Worm (Caenorhabditis elegans) whole organism, young adult: ENCODE results near the gene sbsp-1.

Source experiments
- B0019.2 ChIP-seq: fragments of 200-800 bp; sonication (Bioruptor generic); conservative IDR thresholded peaks from 2 replicates; pipeline ENCODE4 v1.3.6; 2022; ENCODE audit warnings: missing genetic modification reagents, missing genetic modification characterization, missing compliant biosample characterization
- B0035.1 ChIP-seq: sonication (generic microtip); optimal IDR thresholded peaks from 2 replicates; lab custom pipeline; 2016; ENCODE audit warnings: missing genetic modification characterization, mild to moderate bottlenecking, missing compliant biosample characterization, missing genotype, missing genetic modification reagents
- B0261.1 ChIP-seq: sonication (generic microtip); optimal IDR thresholded peaks from 2 replicates; lab custom pipeline; 2016; ENCODE audit warnings: mild to moderate bottlenecking, missing genetic modification characterization, moderate library complexity, missing compliant biosample characterization
- B0336.3 ChIP-seq: fragments of 200-800 bp; sonication (Bioruptor generic); IDR thresholded peaks from 2 replicates; pipeline ENCODE4 v1.3.6; 2022; ENCODE audit warnings: missing genetic modification characterization, missing compliant biosample characterization
- D2030.7 ChIP-seq: fragments of 200-800 bp; sonication (Bioruptor generic); IDR thresholded peaks from 2 replicates; pipeline ENCODE4 v1.3.6; 2022; ENCODE audit warnings: missing genetic modification reagents, missing genetic modification characterization, missing compliant biosample characterization
- F33H1.4 ChIP-seq: fragments of 200-800 bp; sonication (Bioruptor generic); IDR thresholded peaks from 2 replicates; pipeline ENCODE4 v1.3.6; 2022; ENCODE audit warnings: missing genetic modification reagents, missing genetic modification characterization, missing compliant biosample characterization
- F49E8.2 ChIP-seq: sonication (generic microtip); optimal IDR thresholded peaks from 3 replicates; lab custom pipeline; 2017; ENCODE audit warnings: missing genetic modification characterization, mild to moderate bottlenecking, missing compliant biosample characterization, antibody characterized with exemption, moderate library complexity; ENCODE audit not compliant: insufficient read depth
- K12H6.12 ChIP-seq: fragments of 200-800 bp; sonication (Bioruptor generic); optimal IDR thresholded peaks from 2 replicates; lab custom pipeline; 2018; ENCODE audit warnings: mild to moderate bottlenecking, missing genetic modification characterization, missing compliant biosample characterization
- Y53G8AR.9 ChIP-seq: fragments of 200-800 bp; sonication (Bioruptor generic); conservative IDR thresholded peaks from 2 replicates; pipeline ENCODE4 v1.3.6; 2022; ENCODE audit warnings: missing genetic modification reagents, missing genetic modification characterization, missing compliant biosample characterization
- Y67H2A.10 ChIP-seq: fragments of 200-800 bp; sonication (Bioruptor generic); conservative IDR thresholded peaks from 2 replicates; pipeline ENCODE4 v1.3.6; 2022; ENCODE audit warnings: missing genetic modification reagents, missing genetic modification characterization, missing compliant biosample characterization
- Y79H2A.3 ChIP-seq: fragments of 200-800 bp; sonication (Bioruptor generic); conservative IDR thresholded peaks from 2 replicates; pipeline ENCODE4 v1.3.6; 2022; ENCODE audit warnings: missing genetic modification reagents, missing genetic modification characterization, missing compliant biosample characterization
- akir-1 ChIP-seq: fragments of 200-800 bp; sonication (Bioruptor generic); optimal IDR thresholded peaks from 2 replicates; lab custom pipeline; 2018; ENCODE audit warnings: mild to moderate bottlenecking, missing genetic modification characterization, moderate library complexity, missing compliant biosample characterization
- aptf-2 ChIP-seq: fragments of 200-800 bp; sonication (Bioruptor generic); conservative IDR thresholded peaks from 2 replicates; pipeline ENCODE4 v1.3.6; 2022; ENCODE audit warnings: missing genetic modification reagents, missing genetic modification characterization, missing compliant biosample characterization
- athp-1 ChIP-seq: sonication (generic microtip); optimal IDR thresholded peaks from 2 replicates; lab custom pipeline; 2017; ENCODE audit warnings: mild to moderate bottlenecking, missing genetic modification characterization, missing compliant biosample characterization
- attf-3 ChIP-seq: fragments of 200-800 bp; sonication (Bioruptor generic); conservative IDR thresholded peaks from 2 replicates; pipeline ENCODE4 v1.3.6; 2022; ENCODE audit warnings: missing genetic modification reagents, missing genetic modification characterization, missing compliant biosample characterization
- attf-5 ChIP-seq: fragments of 200-800 bp; sonication (Bioruptor generic); optimal IDR thresholded peaks from 2 replicates; lab custom pipeline; 2018; ENCODE audit warnings: mild to moderate bottlenecking, missing genetic modification characterization, missing compliant biosample characterization
- attf-6 ChIP-seq: fragments of 200-800 bp; sonication (Bioruptor generic); IDR thresholded peaks from 2 replicates; pipeline ENCODE4 v1.3.6; 2022; ENCODE audit warnings: missing genetic modification reagents, missing genetic modification characterization, missing compliant biosample characterization
- cebp-1 ChIP-seq, 2 experiments: fragments of 200-800 bp in 1 of 2; sonication (Bioruptor generic) in 1 of 2; sonication (generic microtip) in 1 of 2; IDR thresholded peaks in 1 of 2; optimal IDR thresholded peaks in 1 of 2; 2 replicates each; pipeline versions ENCODE4 v1.3.6 to Lab custom; 2017 to 2022; ENCODE audit warnings: missing compliant biosample characterization in 2 of 2, missing genetic modification characterization in 2 of 2, mild to moderate bottlenecking in 1 of 2, missing genetic modification reagents in 1 of 2, moderate library complexity in 1 of 2
- ceh-100 ChIP-seq: fragments of 200-800 bp; sonication (Bioruptor generic); IDR thresholded peaks from 2 replicates; pipeline ENCODE4 v1.3.6; 2022; ENCODE audit warnings: missing genetic modification reagents, missing genetic modification characterization, missing compliant biosample characterization
- ceh-91 ChIP-seq: fragments of 200-800 bp; sonication (Bioruptor generic); IDR thresholded peaks from 2 replicates; pipeline ENCODE4 v1.3.6; 2022; ENCODE audit warnings: missing genetic modification reagents, missing genetic modification characterization, missing compliant biosample characterization
- dox-1 ChIP-seq: fragments of 200-800 bp; sonication (Bioruptor generic); IDR thresholded peaks from 2 replicates; pipeline ENCODE4 v1.3.6; 2022; ENCODE audit warnings: missing genetic modification reagents, missing genetic modification characterization, missing compliant biosample characterization
- dpl-1 ChIP-seq: fragments of 150-350 bp; optimal IDR thresholded peaks from 2 replicates; lab custom pipeline; 2014; ENCODE audit warnings: missing biosample characterization, missing genetic modification reagents, missing genetic modification characterization
- efl-1 ChIP-seq: fragments of 150-350 bp; optimal IDR thresholded peaks from 2 replicates; lab custom pipeline; 2014; ENCODE audit warnings: missing biosample characterization, missing genetic modification reagents, missing genetic modification characterization
- egl-18 ChIP-seq: fragments of 200-800 bp; sonication (Bioruptor generic); IDR thresholded peaks from 2 replicates; pipeline ENCODE4 v1.3.6; 2022; ENCODE audit warnings: missing genetic modification reagents, missing genetic modification characterization, missing compliant biosample characterization
- fkh-3 ChIP-seq: sonication (generic microtip); optimal IDR thresholded peaks from 2 replicates; lab custom pipeline; 2016; ENCODE audit warnings: mild to moderate bottlenecking, missing genetic modification characterization, missing compliant biosample characterization
- him-1 ChIP-seq: sonication (generic microtip); optimal IDR thresholded peaks from 2 replicates; lab custom pipeline; 2016; ENCODE audit warnings: missing genotype, missing genetic modification reagents, missing genetic modification characterization, missing compliant biosample characterization
- hmg-1.2 ChIP-seq: fragments of 200-800 bp; sonication (Bioruptor generic); IDR thresholded peaks from 2 replicates; pipeline ENCODE4 v1.3.6; 2022; ENCODE audit warnings: missing genetic modification reagents, missing genetic modification characterization, missing compliant biosample characterization
- hsf-1 ChIP-seq: fragments of 200-800 bp; sonication (Bioruptor generic); IDR thresholded peaks from 2 replicates; pipeline ENCODE4 v1.3.6; 2022; ENCODE audit warnings: missing genetic modification reagents, missing genetic modification characterization, missing compliant biosample characterization
- lin-35 ChIP-seq, 3 experiments: fragments of 150-350 bp in 2 of 3; sonication (generic microtip) in 1 of 3; optimal IDR thresholded peaks; 2 replicates each; lab custom pipeline; 2014 to 2018; ENCODE audit warnings: missing biosample characterization in 3 of 3, missing genetic modification characterization in 3 of 3, missing genetic modification reagents in 3 of 3
- lin-40 ChIP-seq: sonication (generic microtip); optimal IDR thresholded peaks from 2 replicates; lab custom pipeline; 2016; ENCODE audit warnings: missing genetic modification characterization, mild to moderate bottlenecking, missing compliant biosample characterization, missing genotype, missing genetic modification reagents
- lir-1 ChIP-seq: fragments of 200-800 bp; sonication (Bioruptor generic); conservative IDR thresholded peaks from 2 replicates; pipeline ENCODE4 v1.3.6; 2022; ENCODE audit warnings: missing genetic modification reagents, missing genetic modification characterization, missing compliant biosample characterization
- lsy-27 ChIP-seq: sonication (generic microtip); optimal IDR thresholded peaks from 2 replicates; lab custom pipeline; 2017; ENCODE audit warnings: missing genetic modification characterization, mild to moderate bottlenecking, missing compliant biosample characterization, antibody characterized with exemption, missing genotype, borderline replicate concordance; ENCODE audit not compliant: insufficient read depth
- madf-3 ChIP-seq: fragments of 200-800 bp; sonication (Bioruptor generic); IDR thresholded peaks from 2 replicates; pipeline ENCODE4 v1.3.6; 2022; ENCODE audit warnings: missing genetic modification reagents, missing genetic modification characterization, missing compliant biosample characterization
- madf-8 ChIP-seq: fragments of 200-800 bp; sonication (Bioruptor generic); conservative IDR thresholded peaks from 2 replicates; pipeline ENCODE4 v1.3.6; 2022; ENCODE audit warnings: missing genetic modification reagents, missing genetic modification characterization, missing compliant biosample characterization
- mcd-1 ChIP-seq: fragments of 200-800 bp; sonication (Bioruptor generic); IDR thresholded peaks from 2 replicates; pipeline ENCODE4 v1.3.6; 2022; ENCODE audit warnings: missing genetic modification reagents, missing genetic modification characterization, missing compliant biosample characterization
- nhr-27 ChIP-seq: fragments of 200-800 bp; sonication (Bioruptor generic); optimal IDR thresholded peaks from 2 replicates; lab custom pipeline; 2018; ENCODE audit warnings: mild to moderate bottlenecking, missing genetic modification characterization, moderate library complexity, missing compliant biosample characterization
- pbrm-1 ChIP-seq: fragments of 200-800 bp; sonication (Bioruptor generic); IDR thresholded peaks from 2 replicates; pipeline ENCODE4 v1.3.6; 2022; ENCODE audit warnings: missing genetic modification reagents, missing genetic modification characterization, missing compliant biosample characterization
- rcor-1 ChIP-seq: fragments of 200-800 bp; sonication (Bioruptor generic); IDR thresholded peaks from 2 replicates; pipeline ENCODE4 v1.3.6; 2022; ENCODE audit warnings: missing genetic modification reagents, missing genetic modification characterization, missing compliant biosample characterization
- rec-8 ChIP-seq, 2 experiments: sonication (generic microtip); optimal IDR thresholded peaks; 2 replicates each; lab custom pipeline; 2016; ENCODE audit warnings: mild to moderate bottlenecking in 2 of 2, missing genetic modification characterization in 2 of 2, missing genetic modification reagents in 2 of 2, missing genotype in 2 of 2, missing biosample characterization in 1 of 2, missing compliant biosample characterization in 1 of 2, moderate library complexity in 1 of 2
- rpc-1 ChIP-seq, 2 experiments: fragments of 150-350 bp in 1 of 2; sonication (generic microtip) in 1 of 2; optimal IDR thresholded peaks; 2 replicates each; lab custom pipeline; 2014 to 2018; ENCODE audit warnings: missing biosample characterization in 1 of 2, missing genetic modification characterization in 1 of 2, missing genetic modification reagents in 1 of 2, missing genotype in 1 of 2
- snpc-1.3 ChIP-seq: sonication (generic microtip); optimal IDR thresholded peaks from 2 replicates; lab custom pipeline; 2017; ENCODE audit warnings: missing genetic modification characterization, mild to moderate bottlenecking, missing compliant biosample characterization, antibody characterized with exemption, moderate library complexity, missing genotype, missing genetic modification reagents; ENCODE audit not compliant: insufficient read depth
- tbp1 ChIP-seq: fragments of 200-800 bp; sonication (Bioruptor generic); optimal IDR thresholded peaks from 2 replicates; lab custom pipeline; 2018; ENCODE audit warnings: mild to moderate bottlenecking, missing genetic modification characterization, missing compliant biosample characterization
- unc-130 ChIP-seq: sonication (generic microtip); optimal IDR thresholded peaks from 2 replicates; lab custom pipeline; 2016; ENCODE audit warnings: missing genetic modification reagents, missing genetic modification characterization, missing compliant biosample characterization
- ztf-18 ChIP-seq: sonication (generic microtip); optimal IDR thresholded peaks from 2 replicates; lab custom pipeline; 2016; ENCODE audit warnings: missing genotype, mild to moderate bottlenecking, missing genetic modification characterization, missing compliant biosample characterization
- ztf-3 ChIP-seq: fragments of 200-800 bp; sonication (Bioruptor generic); optimal IDR thresholded peaks from 2 replicates; lab custom pipeline; 2018; ENCODE audit warnings: mild to moderate bottlenecking, missing genetic modification characterization, missing compliant biosample characterization

Gene sbsp-1

ce11 chrIII:10807236-10807635 lies 25.5 kb upstream of the sbsp-1 start (continued):
- 0 out of 2 replicates have a peak, but pooled peaks have one; percentile 17 for TF ChIP-seq lir-1 (GFP tag; lab: Robert Waterston, UW)
- peak; percentile 75 for TF ChIP-seq ceh-100 (GFP tag; lab: Robert Waterston, UW)
- TF ChIP-seq Y79H2A.3 (GFP tag; lab: Robert Waterston, UW) = peak; percentile 69; the same call in 1 of the 2 replicates
- peak; percentile 3 for TF ChIP-seq rpc-1 (optimal IDR thresholded peaks at IDR 0.05; lab: Kevin White, UChicago)
- TF ChIP-seq rpc-1 (tag; optimal IDR thresholded peaks at IDR 0.05; lab: Kevin White, UChicago) = no peak
- peak; percentile 41 for TF ChIP-seq tbp1 (GFP tag; lab: Kevin White, UChicago)
- TF ChIP-seq B0261.1 (tag; lab: Kevin White, UChicago) = no peak
- TF ChIP-seq B0019.2 (GFP tag; lab: Robert Waterston, UW) = peak; percentile 83
- TF ChIP-seq F49E8.2 (tag; lab: Kevin White, UChicago) = peak; percentile 83
- no peak for TF ChIP-seq ztf-3
- peak; percentile 52; the same call in 1 of the 2 replicates for TF ChIP-seq Y67H2A.10 (GFP tag; lab: Robert Waterston, UW)
- peak; percentile 3 for TF ChIP-seq ztf-18 (tag; lab: Kevin White, UChicago)
- peak; percentile 60 for TF ChIP-seq mcd-1
- peak; percentile 68 for TF ChIP-seq unc-130 (GFP tag; lab: Kevin White, UChicago)
- peak; percentile 75; the same call in 1 of the 2 replicates for TF ChIP-seq Y53G8AR.9 (GFP tag; lab: Robert Waterston, UW)
- peak; percentile 92 for TF ChIP-seq ceh-91 (GFP tag; lab: Robert Waterston, UW)
- peak; percentile 90; the same call in 1 of the 2 replicates for TF ChIP-seq madf-3 (GFP tag; lab: Robert Waterston, UW)
- TF ChIP-seq egl-18 = no peak
- TF ChIP-seq hmg-1.2 = peak; percentile 57; the same call in 1 of the 2 replicates
- TF ChIP-seq lin-40 (tag; lab: Kevin White, UChicago) = no peak
- TF ChIP-seq snpc-1.3 (tag; lab: Kevin White, UChicago) = peak; percentile 21
- TF ChIP-seq efl-1 (GFP tag; lab: Kevin White, UChicago) = peak; percentile 99
- TF ChIP-seq D2030.7 (GFP tag; lab: Robert Waterston, UW) = peak; percentile 96
- peak in 1 of 3 experiments; percentile 84 for TF ChIP-seq lin-35 (GFP tag; optimal IDR thresholded peaks at IDR 0.05; lab: Kevin White, UChicago)
- peak; percentile 72 for TF ChIP-seq rcor-1 (GFP tag; lab: Robert Waterston, UW)
- TF ChIP-seq him-1 (tag; lab: Kevin White, UChicago) = peak; percentile 14
- TF ChIP-seq B0035.1 (tag; lab: Kevin White, UChicago) = no peak
- TF ChIP-seq, all 124 proteins: peak for 38

- TF ChIP-seq attf-6 (GFP tag; lab: Robert Waterston, UW) = peak; percentile 48
- TF ChIP-seq K12H6.12 (tag; lab: Kevin White, UChicago) = peak; percentile 26
- TF ChIP-seq athp-1 = no peak
- TF ChIP-seq F33H1.4 (GFP tag; lab: Robert Waterston, UW) = no peak
- TF ChIP-seq madf-8 (GFP tag; lab: Robert Waterston, UW) = no peak
- TF ChIP-seq aptf-2 = no peak
- TF ChIP-seq dpl-1 = no peak
- no peak for TF ChIP-seq nhr-27 (tag; lab: Kevin White, UChicago)
- no peak for TF ChIP-seq attf-3 (GFP tag; lab: Robert Waterston, UW)
- peak; percentile 53; the same call in 1 of the 2 replicates for TF ChIP-seq hmg-1.2
- peak; percentile 23 for TF ChIP-seq attf-5 (GFP tag; lab: Kevin White, UChicago)
- no peak for TF ChIP-seq rec-8 (tag; optimal IDR thresholded peaks at IDR 0.05; lab: Kevin White, UChicago)
- TF ChIP-seq B0336.3 (GFP tag; lab: Robert Waterston, UW) = 0 out of 2 replicates have a peak, but pooled peaks have one; percentile 40
- no peak for TF ChIP-seq ztf-18 (tag; lab: Kevin White, UChicago)
- TF ChIP-seq lsy-27 (tag; lab: Kevin White, UChicago) = no peak
- no peak for TF ChIP-seq akir-1 (GFP tag; lab: Kevin White, UChicago)
- peak; percentile 24; the same call in 1 of the 2 replicates for TF ChIP-seq pbrm-1
- no peak for TF ChIP-seq lin-35 (GFP tag; optimal IDR thresholded peaks at IDR 0.05; lab: Kevin White, UChicago)
- no peak for TF ChIP-seq fkh-3 (tag; lab: Kevin White, UChicago)
- TF ChIP-seq cebp-1 (GFP tag; IDR thresholded peaks at IDR 0.05; lab: Robert Waterston, UW) = peak; percentile 77; the same call in 1 of the 2 replicates
- TF ChIP-seq cebp-1 (tag; optimal IDR thresholded peaks at IDR 0.05; lab: Kevin White, UChicago) = peak; percentile 91
- no peak for TF ChIP-seq hsf-1
- TF ChIP-seq dox-1 (GFP tag; lab: Robert Waterston, UW) = 0 out of 2 replicates have a peak, but pooled peaks have one; percentile 39
Measured at ce11 chrIII:10807956-10808355, 24.8 kb upstream of the sbsp-1 start.
